Worm (Caenorhabditis elegans): ENCODE data around the gene EEED8.18.

ce11 chrII:5398779-5399178 is 13.6 kb downstream of the EEED8.18 start, which contains the start of gene fbxl-3:
- TF ChIP-seq dao-5 (tag; optimal IDR thresholded peaks at IDR 0.05) = no peak
- TF ChIP-seq him-1 (tag; optimal IDR thresholded peaks at IDR 0.05) = no peak
- no peak for TF ChIP-seq W03F9.2 (tag; optimal IDR thresholded peaks at IDR 0.05)

Measured in whole organism, L4/young adult.